1 fruit fly cellular context compared by ENCODE assay signal in the genomic region with DNA sequence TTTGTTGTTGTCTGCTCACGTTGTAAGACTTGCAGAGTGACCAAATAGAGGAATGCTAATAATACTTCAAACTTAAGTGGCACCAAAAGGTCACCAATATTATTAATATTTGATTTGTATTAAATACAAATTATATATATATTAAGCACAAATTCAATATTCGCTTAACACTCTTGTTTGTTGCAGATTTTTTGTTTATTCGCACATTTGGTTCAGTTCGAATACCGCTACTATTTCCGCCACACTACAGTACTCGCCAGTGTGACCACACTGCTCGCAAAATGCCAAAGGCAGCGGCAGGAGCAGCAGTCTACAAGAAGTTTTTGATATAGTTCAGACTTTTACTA.
TF ChIP-seq lines count a peak whose summit lies in the region.

Gene Max, minus strand, starts transcription at position 44 of the 347 bp plus-strand sequence.

TF ChIP-seq in whole organism, embryonic, 481 proteins besides CTCF, POLR2A, EP300 and RAD21 (continued from another document):
- peak; percentile 44; the same call in 1 of the 2 replicates for TF ChIP-seq Adf1 (GFP tag; IDR thresholded peaks at IDR 0.05; lab: Robert Waterston, UW)
- TF ChIP-seq Fer1 (GFP tag; optimal IDR thresholded peaks at IDR 0.05; lab: Kevin White, UChicago): peak; percentile 83
- no peak for TF ChIP-seq pho (GFP tag; optimal IDR thresholded peaks at IDR 0.05; lab: Kevin White, UChicago)
- peak; percentile 62; the same call in 2 of the 3 replicates for TF ChIP-seq CG11456 (GFP tag; IDR thresholded peaks at IDR 0.05; lab: Robert Waterston, UW)
- TF ChIP-seq cato (GFP tag; optimal IDR thresholded peaks at IDR 0.05; lab: Kevin White, UChicago; ENCODE audit: borderline replicate concordance): peak; percentile 8
- TF ChIP-seq wdn (GFP tag; IDR thresholded peaks at IDR 0.05; lab: Robert Waterston, UW): no peak
- TF ChIP-seq pan (optimal IDR thresholded peaks at IDR 0.05; lab: Kevin White, UChicago): no peak
- TF ChIP-seq pan (GFP tag; optimal IDR thresholded peaks at IDR 0.05 in 1 of 2, IDR thresholded peaks at IDR 0.05 in 1 of 2): peak in 1 of 2 experiments; percentile 83
- TF ChIP-seq CG11560 (tag; IDR thresholded peaks at IDR 0.05; lab: Robert Waterston, UW): 0 out of 3 replicates have a peak, but pooled peaks have one; percentile 29
- no peak for TF ChIP-seq CG11398 (GFP tag; optimal IDR thresholded peaks at IDR 0.05; lab: Kevin White, UChicago)
- peak; percentile 41 for TF ChIP-seq schlank (tag; optimal IDR thresholded peaks at IDR 0.05; lab: Kevin White, UChicago)
- TF ChIP-seq toy (GFP tag; IDR thresholded peaks at IDR 0.05; lab: Robert Waterston, UW): no peak
- peak; percentile 51 for TF ChIP-seq CG1233 (GFP tag; optimal IDR thresholded peaks at IDR 0.05; lab: Kevin White, UChicago)
- TF ChIP-seq Optix (GFP tag; IDR thresholded peaks at IDR 0.05; lab: Robert Waterston, UW): peak; percentile 49; the same call in 2 of the 3 replicates
- TF ChIP-seq CG5953 (GFP tag; IDR thresholded peaks at IDR 0.05; lab: Robert Waterston, UW): no peak
- peak; percentile 55; the same call in 1 of the 2 replicates for TF ChIP-seq E2f2 (GFP tag; IDR thresholded peaks at IDR 0.05; lab: Robert Waterston, UW)
- no peak for TF ChIP-seq Stat92E (GFP tag; optimal IDR thresholded peaks at IDR 0.05; lab: Kevin White, UChicago)
- peak; percentile 36 for TF ChIP-seq CG12071 (GFP tag; optimal IDR thresholded peaks at IDR 0.05; lab: Kevin White, UChicago)
- peak; percentile 77 for TF ChIP-seq CG10366 (GFP tag; IDR thresholded peaks at IDR 0.05; lab: Robert Waterston, UW)
- TF ChIP-seq CG10274 (GFP tag; optimal IDR thresholded peaks at IDR 0.05; lab: Kevin White, UChicago): no peak
- TF ChIP-seq CG6175 (GFP tag; IDR thresholded peaks at IDR 0.05; lab: Robert Waterston, UW): no peak; the same call in 2 of the 3 replicates
- TF ChIP-seq sug (tag; optimal IDR thresholded peaks at IDR 0.05; lab: Kevin White, UChicago): peak; percentile 76
- TF ChIP-seq Taf1 (GFP tag; IDR thresholded peaks at IDR 0.05; lab: Robert Waterston, UW): 0 out of 2 replicates have a peak, but pooled peaks have one; percentile 36
- peak; percentile 58 for TF ChIP-seq CG33557 (GFP tag; optimal IDR thresholded peaks at IDR 0.05; lab: Kevin White, UChicago)
- TF ChIP-seq sr (GFP tag; IDR thresholded peaks at IDR 0.05; lab: Robert Waterston, UW): no peak
- peak; percentile 70; the same call in 2 of the 3 replicates for TF ChIP-seq Dbx (GFP tag; IDR thresholded peaks at IDR 0.05; lab: Robert Waterston, UW)
- TF ChIP-seq az2 (GFP tag; optimal IDR thresholded peaks at IDR 0.05; lab: Kevin White, UChicago): peak; percentile 63
- TF ChIP-seq Doc2 (GFP tag; IDR thresholded peaks at IDR 0.05; lab: Robert Waterston, UW): no peak
- peak; percentile 45 for TF ChIP-seq CG17802 (tag; optimal IDR thresholded peaks at IDR 0.05; lab: Kevin White, UChicago)
- no peak for TF ChIP-seq eve (GFP tag; optimal IDR thresholded peaks at IDR 0.05; lab: Kevin White, UChicago)
- TF ChIP-seq pb (GFP tag; optimal IDR thresholded peaks at IDR 0.05; lab: Kevin White, UChicago): no peak
- TF ChIP-seq Dll (GFP tag; IDR thresholded peaks at IDR 0.05; lab: Robert Waterston, UW; ENCODE audit: partially characterized antibody): 0 out of 4 replicates have a peak, but pooled peaks have one; percentile 39
- TF ChIP-seq CG2202 (tag; optimal IDR thresholded peaks at IDR 0.05; lab: Kevin White, UChicago): peak; percentile 8
- TF ChIP-seq NK7.1 (GFP tag; optimal IDR thresholded peaks at IDR 0.05; lab: Kevin White, UChicago): no peak
- peak; percentile 63 for TF ChIP-seq B-H1 (GFP tag; IDR thresholded peaks at IDR 0.05; lab: Robert Waterston, UW)
- peak; percentile 51 for TF ChIP-seq Hr3 (GFP tag; optimal IDR thresholded peaks at IDR 0.05; lab: Kevin White, UChicago)
- TF ChIP-seq tio (GFP tag; optimal IDR thresholded peaks at IDR 0.05; lab: Kevin White, UChicago): no peak
- peak; percentile 57; the same call in 1 of the 2 replicates for TF ChIP-seq seq (GFP tag; IDR thresholded peaks at IDR 0.05; lab: Robert Waterston, UW)
- TF ChIP-seq CG16863 (GFP tag; optimal IDR thresholded peaks at IDR 0.05; lab: Kevin White, UChicago): no peak
- TF ChIP-seq CG11504 (tag; optimal IDR thresholded peaks at IDR 0.05; lab: Kevin White, UChicago): peak; percentile 80
- peak; percentile 59 for TF ChIP-seq CG17361 (GFP tag; IDR thresholded peaks at IDR 0.05; lab: Robert Waterston, UW)
- peak; percentile 83 for TF ChIP-seq HmgZ (tag; optimal IDR thresholded peaks at IDR 0.05; lab: Kevin White, UChicago)
- TF ChIP-seq CG15073 (GFP tag; optimal IDR thresholded peaks at IDR 0.05; lab: Kevin White, UChicago): no peak
- peak; percentile 53 for TF ChIP-seq MESR4 (GFP tag; optimal IDR thresholded peaks at IDR 0.05; lab: Kevin White, UChicago)
- TF ChIP-seq chinmo (GFP tag; IDR thresholded peaks at IDR 0.05; lab: Robert Waterston, UW; ENCODE audit: partially characterized antibody): no peak
- TF ChIP-seq CG7963 (GFP tag; IDR thresholded peaks at IDR 0.05; lab: Robert Waterston, UW; ENCODE audit: partially characterized antibody): no peak
- TF ChIP-seq ATbp (GFP tag; optimal IDR thresholded peaks at IDR 0.05; lab: Kevin White, UChicago): peak; percentile 0
- peak; percentile 53 for TF ChIP-seq gsb-n (tag; optimal IDR thresholded peaks at IDR 0.05; lab: Kevin White, UChicago)
- TF ChIP-seq CG10543 (GFP tag; optimal IDR thresholded peaks at IDR 0.05; lab: Kevin White, UChicago): peak; percentile 71
- TF ChIP-seq CG11085 (GFP tag; IDR thresholded peaks at IDR 0.05; lab: Robert Waterston, UW): no peak
- peak in 1 of 2 experiments; percentile 5 for TF ChIP-seq chif (GFP tag; optimal IDR thresholded peaks at IDR 0.05; lab: Kevin White, UChicago)
- TF ChIP-seq CG15011 (GFP tag; optimal IDR thresholded peaks at IDR 0.05; lab: Kevin White, UChicago): no peak
- TF ChIP-seq zfh2 (GFP tag; optimal IDR thresholded peaks at IDR 0.05; lab: Kevin White, UChicago): peak; percentile 24
- peak; percentile 58; the same call in 1 of the 2 replicates for TF ChIP-seq chm (GFP tag; IDR thresholded peaks at IDR 0.05; lab: Robert Waterston, UW)
- peak; percentile 40; the same call in 1 of the 2 replicates for TF ChIP-seq Oaz (GFP tag; IDR thresholded peaks at IDR 0.05; lab: Robert Waterston, UW)
- peak; percentile 46 for TF ChIP-seq CG34376 (GFP tag; optimal IDR thresholded peaks at IDR 0.05; lab: Kevin White, UChicago)
- TF ChIP-seq mam (GFP tag; optimal IDR thresholded peaks at IDR 0.05; lab: Kevin White, UChicago): no peak
- TF ChIP-seq her (GFP tag; optimal IDR thresholded peaks at IDR 0.05; lab: Kevin White, UChicago): no peak
- TF ChIP-seq tup (GFP tag; optimal IDR thresholded peaks at IDR 0.05; lab: Kevin White, UChicago): no peak
- no peak for TF ChIP-seq CG4360 (GFP tag; IDR thresholded peaks at IDR 0.05; lab: Robert Waterston, UW)
- peak; percentile 13 for TF ChIP-seq CG7556 (GFP tag; optimal IDR thresholded peaks at IDR 0.05; lab: Kevin White, UChicago)
- TF ChIP-seq Ravus (GFP tag; IDR thresholded peaks at IDR 0.05; lab: Robert Waterston, UW): peak; percentile 22; the same call in 1 of the 2 replicates
- no peak for TF ChIP-seq NC2β (GFP tag; optimal IDR thresholded peaks at IDR 0.05; lab: Kevin White, UChicago)
- peak; percentile 85 for TF ChIP-seq CG1603 (tag; optimal IDR thresholded peaks at IDR 0.05; lab: Kevin White, UChicago)
- TF ChIP-seq CG9817 (tag; optimal IDR thresholded peaks at IDR 0.05; lab: Kevin White, UChicago): peak; percentile 71
- peak; percentile 65 for TF ChIP-seq CG11696 (GFP tag; IDR thresholded peaks at IDR 0.05; lab: Robert Waterston, UW)
- TF ChIP-seq CG18619 (GFP tag; optimal IDR thresholded peaks at IDR 0.05; lab: Kevin White, UChicago): no peak
- no peak for TF ChIP-seq Tbp (GFP tag; optimal IDR thresholded peaks at IDR 0.05; lab: Kevin White, UChicago)
- peak; percentile 28 for TF ChIP-seq nerfin-1 (tag; optimal IDR thresholded peaks at IDR 0.05; lab: Kevin White, UChicago)
- peak; percentile 44 for TF ChIP-seq CG1602 (GFP tag; optimal IDR thresholded peaks at IDR 0.05; lab: Kevin White, UChicago)
- no peak for TF ChIP-seq CG17612 (GFP tag; IDR thresholded peaks at IDR 0.05; lab: Robert Waterston, UW)
- no peak for TF ChIP-seq CG12744 (GFP tag; optimal IDR thresholded peaks at IDR 0.05; lab: Kevin White, UChicago)
- TF ChIP-seq CG15696 (tag; optimal IDR thresholded peaks at IDR 0.05; lab: Kevin White, UChicago): peak; percentile 57
- peak; percentile 86 for TF ChIP-seq lab (GFP tag; optimal IDR thresholded peaks at IDR 0.05; lab: Kevin White, UChicago)
- peak; percentile 42 for TF ChIP-seq CG30431 (GFP tag; optimal IDR thresholded peaks at IDR 0.05; lab: Kevin White, UChicago)
- peak; percentile 66 for TF ChIP-seq CG2120 (GFP tag; optimal IDR thresholded peaks at IDR 0.05; lab: Kevin White, UChicago)
- no peak for TF ChIP-seq hbn (GFP tag; IDR thresholded peaks at IDR 0.05; lab: Robert Waterston, UW; ENCODE audit: partially characterized antibody)
- no peak for TF ChIP-seq luna (GFP tag; optimal IDR thresholded peaks at IDR 0.05; lab: Kevin White, UChicago)
- peak; percentile 58 for TF ChIP-seq tin (GFP tag; optimal IDR thresholded peaks at IDR 0.05; lab: Kevin White, UChicago)
- no peak for TF ChIP-seq CG15479 (GFP tag; optimal IDR thresholded peaks at IDR 0.05; lab: Kevin White, UChicago)
- peak; percentile 70 for TF ChIP-seq CG14014 (GFP tag; IDR thresholded peaks at IDR 0.05; lab: Robert Waterston, UW)
- TF ChIP-seq CG3726 (GFP tag; IDR thresholded peaks at IDR 0.05; lab: Robert Waterston, UW): no peak
- TF ChIP-seq btn (GFP tag; optimal IDR thresholded peaks at IDR 0.05; lab: Kevin White, UChicago): no peak
- peak; percentile 80 for TF ChIP-seq zfh1 (GFP tag; IDR thresholded peaks at IDR 0.05; lab: Robert Waterston, UW)
- no peak for TF ChIP-seq Hr39 (optimal IDR thresholded peaks at IDR 0.05; lab: Kevin White, UChicago)
- TF ChIP-seq CG32767 (GFP tag; IDR thresholded peaks at IDR 0.05; lab: Robert Waterston, UW): peak; percentile 76
- TF ChIP-seq usp (GFP tag; optimal IDR thresholded peaks at IDR 0.05; lab: Kevin White, UChicago): no peak
- no peak for TF ChIP-seq CG16779 (GFP tag; IDR thresholded peaks at IDR 0.05; lab: Robert Waterston, UW)
- TF ChIP-seq Atf3 (GFP tag; optimal IDR thresholded peaks at IDR 0.05; lab: Kevin White, UChicago): no peak
- peak; percentile 79 for TF ChIP-seq ara (GFP tag; IDR thresholded peaks at IDR 0.05; lab: Robert Waterston, UW)
- TF ChIP-seq CG8478 (optimal IDR thresholded peaks at IDR 0.05; lab: Kevin White, UChicago): no peak
- TF ChIP-seq HLH54F (GFP tag; optimal IDR thresholded peaks at IDR 0.05; lab: Kevin White, UChicago): peak; percentile 7
- no peak for TF ChIP-seq zf30C (GFP tag; optimal IDR thresholded peaks at IDR 0.05; lab: Kevin White, UChicago)
- no peak for TF ChIP-seq nerfin-2 (GFP tag; IDR thresholded peaks at IDR 0.05; lab: Robert Waterston, UW; ENCODE audit: partially characterized antibody)
- TF ChIP-seq peb (GFP tag; IDR thresholded peaks at IDR 0.05; lab: Robert Waterston, UW): peak; percentile 54; the same call in 1 of the 2 replicates
- TF ChIP-seq CG10565 (GFP tag; optimal IDR thresholded peaks at IDR 0.05; lab: Kevin White, UChicago): no peak
- TF ChIP-seq D19B (GFP tag; optimal IDR thresholded peaks at IDR 0.05; lab: Kevin White, UChicago): peak; percentile 29
- no peak for TF ChIP-seq CG3065 (GFP tag; optimal IDR thresholded peaks at IDR 0.05; lab: Kevin White, UChicago)
- TF ChIP-seq dmrt99B (tag; optimal IDR thresholded peaks at IDR 0.05; lab: Kevin White, UChicago): no peak
- TF ChIP-seq lov (optimal IDR thresholded peaks at IDR 0.05; lab: Kevin White, UChicago): no peak
- TF ChIP-seq lov (GFP tag; IDR thresholded peaks at IDR 0.05; lab: Robert Waterston, UW): 0 out of 3 replicates have a peak, but pooled peaks have one; percentile 32
- TF ChIP-seq CG2712 (tag; optimal IDR thresholded peaks at IDR 0.05; lab: Kevin White, UChicago): peak; percentile 84
- TF ChIP-seq H15 (GFP tag; IDR thresholded peaks at IDR 0.05; lab: Robert Waterston, UW): peak; percentile 76
- TF ChIP-seq Deaf1 (tag; optimal IDR thresholded peaks at IDR 0.05; lab: Kevin White, UChicago): peak; percentile 44
- TF ChIP-seq shn (GFP tag; optimal IDR thresholded peaks at IDR 0.05; lab: Kevin White, UChicago): no peak
- TF ChIP-seq CG6854 (GFP tag; optimal IDR thresholded peaks at IDR 0.05; lab: Kevin White, UChicago): peak; percentile 56
- TF ChIP-seq Dref (GFP tag; IDR thresholded peaks at IDR 0.05; lab: Robert Waterston, UW): no peak
- no peak for TF ChIP-seq Poxn (GFP tag; IDR thresholded peaks at IDR 0.05; lab: Robert Waterston, UW)
- TF ChIP-seq lilli (GFP tag; optimal IDR thresholded peaks at IDR 0.05; lab: Kevin White, UChicago): peak; percentile 59
- peak; percentile 77 for TF ChIP-seq grau (tag; optimal IDR thresholded peaks at IDR 0.05; lab: Kevin White, UChicago)
- TF ChIP-seq dpn (GFP tag; optimal IDR thresholded peaks at IDR 0.05; lab: Kevin White, UChicago): peak in 1 of 2 experiments; percentile 63
- no peak for TF ChIP-seq Dip2 (GFP tag; IDR thresholded peaks at IDR 0.05; lab: Robert Waterston, UW)
- peak; percentile 76 for TF ChIP-seq CG14441 (GFP tag; IDR thresholded peaks at IDR 0.05; lab: Robert Waterston, UW)
- no peak for TF ChIP-seq CG8089 (GFP tag; optimal IDR thresholded peaks at IDR 0.05; lab: Kevin White, UChicago)
- TF ChIP-seq gcm2 (GFP tag; optimal IDR thresholded peaks at IDR 0.05; lab: Kevin White, UChicago): no peak
- TF ChIP-seq CG3281 (GFP tag; optimal IDR thresholded peaks at IDR 0.05; lab: Kevin White, UChicago): peak; percentile 68
- no peak for TF ChIP-seq Trl (optimal IDR thresholded peaks at IDR 0.05; lab: Kevin White, UChicago)
- TF ChIP-seq Trl (GFP tag; optimal IDR thresholded peaks at IDR 0.05; lab: Kevin White, UChicago): no peak
- no peak for TF ChIP-seq CG16813 (GFP tag; IDR thresholded peaks at IDR 0.05; lab: Robert Waterston, UW; ENCODE audit: partially characterized antibody)
- no peak for TF ChIP-seq CG18476 (GFP tag; optimal IDR thresholded peaks at IDR 0.05; lab: Kevin White, UChicago)
- TF ChIP-seq CG31388 (GFP tag; optimal IDR thresholded peaks at IDR 0.05; lab: Kevin White, UChicago): no peak
- TF ChIP-seq dysf (GFP tag; IDR thresholded peaks at IDR 0.05; lab: Robert Waterston, UW): peak; percentile 73
- TF ChIP-seq Lhr (GFP tag; optimal IDR thresholded peaks at IDR 0.05; lab: Kevin White, UChicago): peak; percentile 22
- peak; percentile 83 for TF ChIP-seq CoRest (tag; optimal IDR thresholded peaks at IDR 0.05; lab: Kevin White, UChicago)
- TF ChIP-seq gce (GFP tag; IDR thresholded peaks at IDR 0.05; lab: Robert Waterston, UW): peak; percentile 68; the same call in 2 of the 3 replicates
- peak; percentile 24 for TF ChIP-seq CG17186 (GFP tag; optimal IDR thresholded peaks at IDR 0.05; lab: Kevin White, UChicago)
